Fruit fly (Drosophila melanogaster) whole organism, embryonic: ENCODE results near the gene CG43347.
A peak's percentile ranks its signal among the peaks of the same experiment; 100 is the strongest.

Experiments used
- Aef1 ChIP-seq: fragments of 200-800 bp; sonication (Bioruptor generic); IDR thresholded peaks from 3 replicates; pipeline ENCODE4 v1.3.6; 2022; ENCODE audit warnings: missing biosample characterization, missing genetic modification characterization
- Antp ChIP-seq: fragments of 200-800 bp; sonication (Bioruptor generic); optimal IDR thresholded peaks from 3 replicates; lab custom pipeline; 2016; ENCODE audit warnings: missing biosample characterization, missing genetic modification characterization
- CG10267 ChIP-seq: fragments of 200-800 bp; sonication (Bioruptor generic); optimal IDR thresholded peaks from 2 replicates; lab custom pipeline; 2018; ENCODE audit warnings: missing biosample characterization, mild to moderate bottlenecking, missing genetic modification characterization, moderate library complexity
- CG12236 ChIP-seq: fragments of 200-800 bp; sonication (Bioruptor generic); optimal IDR thresholded peaks from 2 replicates; lab custom pipeline; 2016; ENCODE audit warnings: missing biosample characterization, missing genetic modification characterization
- CG12299 ChIP-seq: fragments of 200-800 bp; sonication (Bioruptor generic); optimal IDR thresholded peaks from 2 replicates; lab custom pipeline; 2018; ENCODE audit warnings: missing biosample characterization, mild to moderate bottlenecking, missing genetic modification characterization
- CG12769 ChIP-seq: fragments of 200-800 bp; sonication (Bioruptor generic); optimal IDR thresholded peaks from 2 replicates; lab custom pipeline; 2019; ENCODE audit warnings: missing biosample characterization, mild to moderate bottlenecking, missing genetic modification characterization, moderate library complexity
- CG12942 ChIP-seq: fragments of 200-800 bp; sonication (Bioruptor generic); optimal IDR thresholded peaks from 3 replicates; lab custom pipeline; 2016; ENCODE audit warnings: missing biosample characterization, missing genetic modification characterization
- CG13624 ChIP-seq: fragments of 200-800 bp; sonication (Bioruptor generic); optimal IDR thresholded peaks from 2 replicates; lab custom pipeline; 2016; ENCODE audit warnings: missing biosample characterization, missing genetic modification characterization
- CG15073 ChIP-seq: fragments of 200-800 bp; sonication (Bioruptor generic); optimal IDR thresholded peaks from 2 replicates; lab custom pipeline; 2016; ENCODE audit warnings: missing biosample characterization, missing genetic modification characterization
- CG1602 ChIP-seq: fragments of 200-800 bp; sonication (Bioruptor generic); optimal IDR thresholded peaks from 3 replicates; lab custom pipeline; 2016; ENCODE audit warnings: missing biosample characterization, missing genetic modification characterization
- CG18599 ChIP-seq: fragments of 200-800 bp; sonication (Bioruptor generic); optimal IDR thresholded peaks from 3 replicates; lab custom pipeline; 2017; ENCODE audit warnings: missing biosample characterization, missing genetic modification characterization, mild to moderate bottlenecking, moderate library complexity, missing genetic modification reagents
- CG30403 ChIP-seq: fragments of 200-800 bp; sonication (Bioruptor generic); optimal IDR thresholded peaks from 3 replicates; lab custom pipeline; 2016; ENCODE audit warnings: missing biosample characterization, missing genetic modification characterization
- CG31365 ChIP-seq: fragments of 200-800 bp; sonication (Bioruptor generic); optimal IDR thresholded peaks from 2 replicates; lab custom pipeline; 2018; ENCODE audit warnings: missing biosample characterization, mild to moderate bottlenecking, missing genetic modification characterization
- CG3407 ChIP-seq: fragments of 200-800 bp; sonication (Bioruptor generic); optimal IDR thresholded peaks from 2 replicates; lab custom pipeline; 2018; ENCODE audit warnings: missing biosample characterization, mild to moderate bottlenecking, missing genetic modification characterization
- CG34224 ChIP-seq: fragments of 200-800 bp; sonication (Bioruptor generic); IDR thresholded peaks from 3 replicates; pipeline ENCODE4 v1.3.6; 2022; ENCODE audit warnings: missing biosample characterization, missing genetic modification characterization; ENCODE audit not compliant: partially characterized antibody
- CG6175 ChIP-seq: fragments of 200-800 bp; sonication (Bioruptor generic); IDR thresholded peaks from 3 replicates; pipeline ENCODE4 v1.3.6; 2022; ENCODE audit warnings: missing biosample characterization, missing genetic modification characterization
- CG7372 ChIP-seq: fragments of 200-800 bp; sonication (Bioruptor generic); IDR thresholded peaks from 2 replicates; pipeline ENCODE4 v1.3.6; 2022; ENCODE audit warnings: missing biosample characterization, missing genetic modification characterization
- CTCF ChIP-seq: fragments of 200-800 bp; sonication (Bioruptor generic); optimal IDR thresholded peaks from 2 replicates; lab custom pipeline; 2017; ENCODE audit warnings: missing biosample characterization, mild to moderate bottlenecking, missing genetic modification characterization, moderate library complexity
- Dip2 ChIP-seq: fragments of 200-800 bp; sonication (Bioruptor generic); IDR thresholded peaks from 2 replicates; pipeline ENCODE4 v1.3.6; 2022; ENCODE audit warnings: missing biosample characterization, missing genetic modification characterization
- Doc3 ChIP-seq: fragments of 200-800 bp; sonication (Bioruptor generic); IDR thresholded peaks from 3 replicates; pipeline ENCODE4 v1.3.6; 2022; ENCODE audit warnings: missing biosample characterization, missing genetic modification characterization; ENCODE audit not compliant: partially characterized antibody
- Elba2 ChIP-seq: fragments of 200-800 bp; sonication (Bioruptor generic); optimal IDR thresholded peaks from 3 replicates; lab custom pipeline; 2016; ENCODE audit warnings: missing biosample characterization, missing genetic modification characterization
- Hr3 ChIP-seq: fragments of 200-800 bp; sonication (Bioruptor generic); optimal IDR thresholded peaks from 3 replicates; lab custom pipeline; 2016; ENCODE audit warnings: missing biosample characterization, missing genetic modification characterization
- Mes4 ChIP-seq: fragments of 200-800 bp; sonication (Bioruptor generic); optimal IDR thresholded peaks from 2 replicates; lab custom pipeline; 2016; ENCODE audit warnings: missing biosample characterization, missing genetic modification characterization
- Myb ChIP-seq: fragments of 200-800 bp; sonication (Bioruptor generic); optimal IDR thresholded peaks from 2 replicates; lab custom pipeline; 2016; ENCODE audit warnings: missing biosample characterization, missing genetic modification characterization
- Opbp ChIP-seq: fragments of 200-800 bp; sonication (Bioruptor generic); IDR thresholded peaks from 3 replicates; pipeline ENCODE4 v1.3.6; 2022; ENCODE audit warnings: missing biosample characterization, missing genetic modification characterization; ENCODE audit not compliant: partially characterized antibody
- PHDP ChIP-seq: fragments of 200-800 bp; sonication (Bioruptor generic); optimal IDR thresholded peaks from 3 replicates; lab custom pipeline; 2018; ENCODE audit warnings: missing biosample characterization, mild to moderate bottlenecking, missing genetic modification characterization, moderate library complexity
- Side ChIP-seq: fragments of 200-800 bp; sonication (Bioruptor generic); optimal IDR thresholded peaks from 2 replicates; lab custom pipeline; 2016; ENCODE audit warnings: missing biosample characterization, missing genetic modification characterization
- TFAM ChIP-seq: fragments of 200-800 bp; sonication (Bioruptor generic); optimal IDR thresholded peaks from 2 replicates; lab custom pipeline; 2017; ENCODE audit warnings: missing biosample characterization, missing genetic modification characterization, inconsistent platforms
- Xrp1 ChIP-seq: fragments of 200-800 bp; sonication (Bioruptor generic); IDR thresholded peaks from 2 replicates; pipeline ENCODE4 v1.3.6; 2022; ENCODE audit warnings: missing biosample characterization, missing genetic modification characterization
- az2 ChIP-seq: fragments of 200-800 bp; sonication (Bioruptor generic); optimal IDR thresholded peaks from 3 replicates; lab custom pipeline; 2016; ENCODE audit warnings: missing biosample characterization, missing genetic modification characterization
- bab2 ChIP-seq: fragments of 200-800 bp; sonication (Bioruptor generic); optimal IDR thresholded peaks from 2 replicates; lab custom pipeline; 2016; ENCODE audit warnings: missing biosample characterization, missing genetic modification characterization
- exex ChIP-seq: fragments of 200-800 bp; sonication (Bioruptor generic); optimal IDR thresholded peaks from 4 replicates; lab custom pipeline; 2018; ENCODE audit warnings: missing biosample characterization, mild to moderate bottlenecking, missing genetic modification characterization, moderate library complexity
- knrl ChIP-seq: fragments of 200-800 bp; sonication (Bioruptor generic); IDR thresholded peaks from 3 replicates; pipeline ENCODE4 v1.3.6; 2022; ENCODE audit warnings: missing biosample characterization, missing genetic modification characterization; ENCODE audit not compliant: partially characterized antibody
- maf-S ChIP-seq: fragments of 200-800 bp; sonication (Bioruptor generic); optimal IDR thresholded peaks from 2 replicates; lab custom pipeline; 2016; ENCODE audit warnings: missing biosample characterization, missing genetic modification characterization
- org-1 ChIP-seq: fragments of 200-800 bp; sonication (Bioruptor generic); optimal IDR thresholded peaks from 2 replicates; lab custom pipeline; 2017; ENCODE audit warnings: missing biosample characterization, missing genetic modification characterization
- pita ChIP-seq: fragments of 200-800 bp; sonication (Bioruptor generic); optimal IDR thresholded peaks from 2 replicates; lab custom pipeline; 2017; ENCODE audit warnings: missing biosample characterization, mild to moderate bottlenecking, missing genetic modification characterization
- shn ChIP-seq: fragments of 200-800 bp; sonication (Bioruptor generic); optimal IDR thresholded peaks from 3 replicates; lab custom pipeline; 2016; ENCODE audit warnings: missing biosample characterization, missing genetic modification characterization
- sim ChIP-seq: fragments of 200-800 bp; sonication (Bioruptor generic); IDR thresholded peaks from 2 replicates; pipeline ENCODE4 v1.3.6; 2022; ENCODE audit warnings: missing biosample characterization, missing genetic modification characterization
- slbo ChIP-seq: fragments of 200-800 bp; sonication (Bioruptor generic); IDR thresholded peaks from 2 replicates; pipeline ENCODE4 v1.3.6; 2022; ENCODE audit warnings: missing biosample characterization, missing genetic modification characterization
- ssp ChIP-seq: fragments of 200-800 bp; sonication (Bioruptor generic); IDR thresholded peaks from 2 replicates; pipeline ENCODE4 v1.3.6; 2022; ENCODE audit warnings: missing biosample characterization, missing genetic modification characterization
- sug ChIP-seq: fragments of 200-800 bp; optimal IDR thresholded peaks from 2 replicates; lab custom pipeline; 2019; ENCODE audit warnings: missing biosample characterization, mild to moderate bottlenecking, missing genetic modification characterization, moderate library complexity
- tna ChIP-seq: fragments of 200-800 bp; sonication (Bioruptor generic); IDR thresholded peaks from 2 replicates; pipeline ENCODE4 v1.3.6; 2022; ENCODE audit warnings: missing biosample characterization, missing genetic modification characterization; ENCODE audit not compliant: partially characterized antibody
- trem ChIP-seq: fragments of 200-800 bp; optimal IDR thresholded peaks from 3 replicates; lab custom pipeline; 2019; ENCODE audit warnings: missing biosample characterization, mild to moderate bottlenecking, missing genetic modification characterization, moderate library complexity
- tx ChIP-seq: fragments of 200-800 bp; sonication (Bioruptor generic); optimal IDR thresholded peaks from 2 replicates; lab custom pipeline; 2016; ENCODE audit warnings: missing biosample characterization, missing genetic modification characterization
- zfh2 ChIP-seq: fragments of 200-800 bp; sonication (Bioruptor generic); optimal IDR thresholded peaks from 2 replicates; lab custom pipeline; 2016; ENCODE audit warnings: missing biosample characterization, missing genetic modification characterization

The CG43347 gene

dm6 chrX:10561433-10561832 lies 58.6 kb downstream of the CG43347 start (continued):
- TF ChIP-seq CG7372 (GFP tag; lab: Robert Waterston, UW): no peak
- peak; percentile 80 for TF ChIP-seq PHDP (tag; lab: Kevin White, UChicago)
- TF ChIP-seq maf-S (GFP tag; lab: Kevin White, UChicago): no peak
- TF ChIP-seq CG3407 (GFP tag; lab: Kevin White, UChicago): no peak
- TF ChIP-seq CG30403 (GFP tag; lab: Kevin White, UChicago): peak; percentile 56
- no peak for TF ChIP-seq pita (GFP tag; lab: Kevin White, UChicago)
- no peak for TF ChIP-seq Opbp
- TF ChIP-seq Elba2 (GFP tag; lab: Kevin White, UChicago): no peak
- no peak for TF ChIP-seq exex
- TF ChIP-seq tna: no peak
- TF ChIP-seq CG34224 (GFP tag; lab: Robert Waterston, UW): no peak
- TF ChIP-seq CTCF: peak; percentile 42
- no peak for TF ChIP-seq Side (GFP tag; lab: Kevin White, UChicago)
- TF ChIP-seq Myb (GFP tag; lab: Kevin White, UChicago): no peak
- TF ChIP-seq az2 (GFP tag; lab: Kevin White, UChicago): peak; percentile 12
- no peak for TF ChIP-seq sim
- peak; percentile 4 for TF ChIP-seq sug (tag; lab: Kevin White, UChicago)
- TF ChIP-seq Aef1 (GFP tag; lab: Robert Waterston, UW): peak; percentile 23; the same call in 1 of the 3 replicates
- TF ChIP-seq org-1 (GFP tag; lab: Kevin White, UChicago): peak; percentile 21
- TF ChIP-seq CG1602: peak; percentile 35
- no peak for TF ChIP-seq bab2
- TF ChIP-seq Antp (GFP tag; lab: Kevin White, UChicago): no peak
- TF ChIP-seq Xrp1 (GFP tag; lab: Robert Waterston, UW): no peak
- peak; percentile 48 for TF ChIP-seq Hr3
- TF ChIP-seq CG15073: no peak
- TF ChIP-seq ssp (GFP tag; lab: Robert Waterston, UW): no peak
- TF ChIP-seq CG12942 (GFP tag; lab: Kevin White, UChicago): no peak
- no peak for TF ChIP-seq CG31365
- TF ChIP-seq slbo: peak; percentile 61
- no peak for TF ChIP-seq shn
- TF ChIP-seq CG12769 (tag; lab: Kevin White, UChicago): peak; percentile 24
- no peak for TF ChIP-seq TFAM (GFP tag; lab: Kevin White, UChicago)
- TF ChIP-seq tx: no peak

DNA sequence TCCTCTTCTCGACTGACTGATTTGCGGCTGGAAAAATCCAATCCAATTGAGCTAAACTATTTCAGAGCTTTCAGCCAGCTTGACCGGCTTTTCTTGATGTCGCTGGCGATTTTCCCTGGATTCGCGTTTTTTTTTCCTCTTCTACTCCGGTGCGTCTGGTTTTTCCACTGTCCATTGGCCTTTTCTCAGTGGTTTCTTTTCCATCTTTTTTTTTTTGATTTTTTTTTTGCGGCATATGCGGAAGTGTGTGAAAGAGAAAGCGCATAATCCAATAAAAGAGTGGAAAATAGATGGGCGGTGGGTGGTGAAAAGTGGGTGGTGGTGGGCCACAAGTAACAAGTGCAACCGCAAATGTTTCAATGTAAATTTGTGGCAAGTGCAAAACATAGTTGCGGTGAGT lies 61.9 kb downstream of the CG43347 start:
- TF ChIP-seq CG6175: no peak
- TF ChIP-seq CG18599 (GFP tag; lab: Kevin White, UChicago): no peak
- no peak for TF ChIP-seq Doc3 (GFP tag; lab: Robert Waterston, UW)
- TF ChIP-seq Dip2 (GFP tag; lab: Robert Waterston, UW): no peak
- TF ChIP-seq trem (tag; lab: Kevin White, UChicago): no peak
- no peak for TF ChIP-seq Mes4 (GFP tag; lab: Kevin White, UChicago)
- no peak for TF ChIP-seq Opbp
- TF ChIP-seq zfh2 (GFP tag; lab: Kevin White, UChicago): no peak
- no peak for TF ChIP-seq CG12299 (tag; lab: Kevin White, UChicago)
- no peak for TF ChIP-seq CG13624 (GFP tag; lab: Kevin White, UChicago)
- TF ChIP-seq tx: no peak
- no peak for TF ChIP-seq CG12236 (GFP tag; lab: Kevin White, UChicago)
- no peak for TF ChIP-seq CG10267
- TF ChIP-seq knrl (GFP tag; lab: Robert Waterston, UW): no peak
